Fruit fly (Drosophila melanogaster) whole organism, adult: ENCODE results near the gene CG12009.

Source experiments
- CG11617 ChIP-seq: fragments of 200-800 bp; sonication (Bioruptor generic); optimal IDR thresholded peaks from 2 replicates; lab custom pipeline; 2017; ENCODE audit warnings: mild to moderate bottlenecking, missing biosample characterization, missing genetic modification reagents, missing genetic modification characterization
- CG14711 ChIP-seq: fragments of 200-800 bp; sonication (Bioruptor generic); optimal IDR thresholded peaks from 2 replicates; lab custom pipeline; 2018; ENCODE audit warnings: missing biosample characterization, mild to moderate bottlenecking, missing genetic modification characterization, moderate library complexity
- CG7045 ChIP-seq: fragments of 200-800 bp; sonication (Bioruptor generic); optimal IDR thresholded peaks from 2 replicates; lab custom pipeline; 2017; ENCODE audit warnings: missing biosample characterization, mild to moderate bottlenecking, missing genetic modification characterization
- Clk ChIP-seq: fragments of 200-800 bp; sonication (Bioruptor generic); optimal IDR thresholded peaks from 2 replicates; lab custom pipeline; 2017; ENCODE audit warnings: missing biosample characterization, missing genetic modification characterization
- kay ChIP-seq: fragments of 200-800 bp; sonication (Bioruptor generic); peaks from one replicate; lab custom pipeline; 2016; ENCODE audit warnings: missing biosample characterization, missing genetic modification characterization, borderline replicate concordance
- tj ChIP-seq: fragments of 200-800 bp; sonication (Bioruptor generic); optimal IDR thresholded peaks from 3 replicates; lab custom pipeline; 2017; ENCODE audit warnings: missing biosample characterization, mild to moderate bottlenecking, missing genetic modification characterization, moderate library complexity

DNA sequence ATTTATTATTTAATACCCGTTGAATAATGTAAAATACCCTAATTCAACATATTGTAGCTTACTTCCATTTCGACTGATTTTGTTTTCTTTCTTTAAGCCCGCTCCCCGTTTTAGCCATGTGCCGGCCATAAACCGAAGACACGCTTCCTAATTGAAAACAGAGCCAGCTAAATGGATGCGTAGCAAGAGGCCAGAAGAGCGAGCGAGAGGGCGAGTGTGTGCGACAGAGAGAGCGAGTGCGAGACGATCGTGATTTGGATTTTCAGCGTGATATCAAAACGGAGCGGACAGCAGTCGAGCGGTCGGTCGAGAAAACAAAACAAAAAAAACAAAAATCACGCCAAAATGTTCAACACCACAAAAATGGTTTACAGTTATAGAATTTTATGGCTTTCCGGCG, 25.0 kb upstream of the CG12009 start:
- TF ChIP-seq CG11617 (GFP tag; lab: Kevin White, UChicago) (no peak), kay (GFP tag; lab: Kevin White, UChicago) (no peak), tj (GFP tag; lab: Kevin White, UChicago) (no peak), Clk (GFP tag; lab: Kevin White, UChicago) (no peak), CG7045 (GFP tag; lab: Kevin White, UChicago) (no peak), CG14711 (tag; lab: Kevin White, UChicago) (no peak)
